Fruit fly (Drosophila melanogaster) whole organism: ENCODE data around the gene Art8.

Experiments
- CG8478 ChIP-seq: fragments of >200 bp; optimal IDR thresholded peaks from 2 replicates; lab custom pipeline; 2018; ENCODE audit warnings: inconsistent platforms
- Dll ChIP-seq: fragments of >200 bp; optimal IDR thresholded peaks from 2 replicates; lab custom pipeline; 2017
- EcR ChIP-seq, 2 experiments: fragments of >200 bp; optimal IDR thresholded peaks; 2 replicates each; lab custom pipeline; 2017; ENCODE audit warnings: missing biosample characterization in 2 of 2, missing genetic modification characterization in 2 of 2, missing genetic modification reagents in 2 of 2
- pan ChIP-seq: fragments of >200 bp; optimal IDR thresholded peaks from 2 replicates; lab custom pipeline; 2017
- psq ChIP-seq: fragments of >200 bp; optimal IDR thresholded peaks from 2 replicates; lab custom pipeline; 2017
- usp ChIP-seq: fragments of >200 bp; optimal IDR thresholded peaks from 2 replicates; lab custom pipeline; 2017; ENCODE audit warnings: missing biosample characterization, missing genetic modification characterization, mixed read lengths

DNA sequence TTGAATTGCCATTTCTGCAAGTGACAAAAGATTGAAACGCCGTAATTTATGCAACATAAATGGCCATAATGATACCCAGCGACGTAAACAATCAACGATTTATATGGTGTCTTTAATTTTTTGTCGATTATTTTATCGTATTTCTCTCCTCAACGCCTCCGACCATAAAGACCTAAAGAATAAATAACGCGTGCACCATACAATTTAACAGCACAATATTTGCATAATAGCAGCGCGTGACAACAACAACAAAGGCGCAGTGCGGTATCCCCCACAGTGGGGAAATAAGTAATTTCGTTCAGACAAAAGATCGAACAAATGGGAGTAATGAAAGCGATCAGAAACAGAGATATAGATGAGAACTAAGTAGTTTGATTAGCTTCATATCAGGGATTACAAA is 35.2 kb upstream of the Art8 start:
- TF ChIP-seq usp (GFP tag; lab: Kevin White, UChicago) (no peak), CG8478 (lab: Kevin White, UChicago) (no peak), psq (lab: Kevin White, UChicago) (no peak), EcR (GFP tag; optimal IDR thresholded peaks at IDR 0.05; lab: Kevin White, UChicago) (no peak), pan (lab: Kevin White, UChicago) (no peak), Dll (no peak)
